Fruit fly (Drosophila melanogaster) whole organism, embryonic: ENCODE results near the gene Vm26Ab.

Source experiments
- CG11696 ChIP-seq: fragments of 200-800 bp; sonication (Bioruptor generic); IDR thresholded peaks from 2 replicates; pipeline ENCODE4 v1.3.6; 2022; ENCODE audit warnings: missing biosample characterization, missing genetic modification characterization
- CG12299 ChIP-seq: fragments of 200-800 bp; sonication (Bioruptor generic); optimal IDR thresholded peaks from 2 replicates; lab custom pipeline; 2018; ENCODE audit warnings: missing biosample characterization, mild to moderate bottlenecking, missing genetic modification characterization
- CG12942 ChIP-seq: fragments of 200-800 bp; sonication (Bioruptor generic); optimal IDR thresholded peaks from 3 replicates; lab custom pipeline; 2016; ENCODE audit warnings: missing biosample characterization, missing genetic modification characterization
- CG14050 ChIP-seq: fragments of 200-800 bp; sonication (Bioruptor generic); IDR thresholded peaks from 3 replicates; pipeline ENCODE4 v1.3.6; 2022; ENCODE audit warnings: missing biosample characterization, missing genetic modification characterization
- CG14965 ChIP-seq: fragments of 200-800 bp; sonication (Bioruptor generic); optimal IDR thresholded peaks from 2 replicates; lab custom pipeline; 2016; ENCODE audit warnings: missing biosample characterization, missing genetic modification characterization, borderline replicate concordance
- CG1602 ChIP-seq: fragments of 200-800 bp; sonication (Bioruptor generic); optimal IDR thresholded peaks from 3 replicates; lab custom pipeline; 2016; ENCODE audit warnings: missing biosample characterization, missing genetic modification characterization
- CG16779 ChIP-seq: fragments of 200-800 bp; sonication (Bioruptor generic); IDR thresholded peaks from 2 replicates; pipeline ENCODE4 v1.3.6; 2022; ENCODE audit warnings: missing biosample characterization, missing genetic modification characterization
- CG1832 ChIP-seq: fragments of 200-800 bp; sonication (Bioruptor generic); optimal IDR thresholded peaks from 2 replicates; lab custom pipeline; 2017; ENCODE audit warnings: missing biosample characterization, mild to moderate bottlenecking, missing genetic modification characterization, inconsistent platforms
- CG30431 ChIP-seq: fragments of 200-800 bp; sonication (Bioruptor generic); optimal IDR thresholded peaks from 2 replicates; lab custom pipeline; 2017; ENCODE audit warnings: missing biosample characterization, missing genetic modification characterization
- CG3065 ChIP-seq: fragments of 200-800 bp; sonication (Bioruptor generic); optimal IDR thresholded peaks from 2 replicates; lab custom pipeline; 2016; ENCODE audit warnings: missing biosample characterization, missing genetic modification characterization
- CG43689 ChIP-seq: fragments of 200-800 bp; sonication (Bioruptor generic); IDR thresholded peaks from 2 replicates; pipeline ENCODE4 v1.3.6; 2022; ENCODE audit warnings: missing biosample characterization, missing genetic modification characterization
- CG6254 ChIP-seq: fragments of 200-800 bp; sonication (Bioruptor generic); optimal IDR thresholded peaks from 3 replicates; lab custom pipeline; 2017; ENCODE audit warnings: mild to moderate bottlenecking, missing biosample characterization, missing genetic modification reagents, missing genetic modification characterization
- CG6689 ChIP-seq: fragments of 200-800 bp; sonication (Bioruptor generic); IDR thresholded peaks from 2 replicates; pipeline ENCODE4 v1.3.6; 2022; ENCODE audit warnings: missing biosample characterization, missing genetic modification characterization
- CG6765 ChIP-seq: fragments of 200-800 bp; sonication (Bioruptor generic); optimal IDR thresholded peaks from 3 replicates; lab custom pipeline; 2017; ENCODE audit warnings: missing biosample characterization, mild to moderate bottlenecking, missing genetic modification characterization
- CG7372 ChIP-seq: fragments of 200-800 bp; sonication (Bioruptor generic); IDR thresholded peaks from 2 replicates; pipeline ENCODE4 v1.3.6; 2022; ENCODE audit warnings: missing biosample characterization, missing genetic modification characterization
- CG9609 ChIP-seq: fragments of 200-800 bp; sonication (Bioruptor generic); optimal IDR thresholded peaks from 3 replicates; lab custom pipeline; 2016; ENCODE audit warnings: missing biosample characterization, missing genetic modification characterization
- CHES-1-like ChIP-seq: fragments of 200-800 bp; sonication (Bioruptor generic); optimal IDR thresholded peaks from 2 replicates; lab custom pipeline; 2016; ENCODE audit warnings: missing biosample characterization, missing genetic modification characterization
- CTCF ChIP-seq: fragments of 200-800 bp; sonication (Bioruptor generic); optimal IDR thresholded peaks from 2 replicates; lab custom pipeline; 2017; ENCODE audit warnings: missing biosample characterization, mild to moderate bottlenecking, missing genetic modification characterization, moderate library complexity
- D19B ChIP-seq: fragments of 200-800 bp; sonication (Bioruptor generic); optimal IDR thresholded peaks from 2 replicates; lab custom pipeline; 2017; ENCODE audit warnings: missing biosample characterization, mild to moderate bottlenecking, missing genetic modification characterization
- Drgx ChIP-seq: fragments of 200-800 bp; sonication (Bioruptor generic); IDR thresholded peaks from 2 replicates; pipeline ENCODE4 v1.3.6; 2022; ENCODE audit warnings: missing biosample characterization, missing genetic modification characterization
- E2f2 ChIP-seq: fragments of 200-800 bp; sonication (Bioruptor generic); IDR thresholded peaks from 2 replicates; pipeline ENCODE4 v1.3.6; 2022; ENCODE audit warnings: missing biosample characterization, missing genetic modification characterization
- H15 ChIP-seq: fragments of 200-800 bp; sonication (Bioruptor generic); IDR thresholded peaks from 3 replicates; pipeline ENCODE4 v1.3.6; 2022; ENCODE audit warnings: missing biosample characterization, missing genetic modification characterization
- Hr51 ChIP-seq, 2 experiments: fragments of 200-800 bp; sonication (Bioruptor generic); optimal IDR thresholded peaks; 2 replicates in 1 of 2; 3 replicates in 1 of 2; lab custom pipeline; 2016 to 2018; ENCODE audit warnings: missing biosample characterization in 2 of 2, missing genetic modification characterization in 2 of 2, mild to moderate bottlenecking in 1 of 2, moderate library complexity in 1 of 2
- Kr ChIP-seq: fragments of 200-800 bp; sonication (Bioruptor generic); optimal IDR thresholded peaks from 2 replicates; lab custom pipeline; 2017; ENCODE audit warnings: missing biosample characterization, mild to moderate bottlenecking, missing genetic modification characterization
- MBD-R2 ChIP-seq: fragments of 200-800 bp; sonication (Bioruptor generic); IDR thresholded peaks from 2 replicates; pipeline ENCODE4 v1.3.6; 2022; ENCODE audit warnings: missing biosample characterization, missing genetic modification characterization
- MESR4 ChIP-seq: fragments of 200-800 bp; sonication (Bioruptor generic); optimal IDR thresholded peaks from 2 replicates; lab custom pipeline; 2018; ENCODE audit warnings: missing biosample characterization, mild to moderate bottlenecking, missing genetic modification characterization, moderate library complexity
- MTF-1 ChIP-seq: fragments of 200-800 bp; sonication (Bioruptor generic); optimal IDR thresholded peaks from 2 replicates; lab custom pipeline; 2018; ENCODE audit warnings: missing biosample characterization, mild to moderate bottlenecking, missing genetic modification characterization, borderline replicate concordance
- Oli ChIP-seq: fragments of 200-800 bp; sonication (Bioruptor generic); optimal IDR thresholded peaks from 2 replicates; lab custom pipeline; 2018; ENCODE audit warnings: missing biosample characterization, mild to moderate bottlenecking, missing genetic modification characterization, moderate library complexity
- Rx ChIP-seq: fragments of 200-800 bp; sonication (Bioruptor generic); IDR thresholded peaks from 2 replicates; pipeline ENCODE4 v1.3.6; 2022; ENCODE audit warnings: missing biosample characterization, missing genetic modification characterization
- Spps ChIP-seq: fragments of 200-800 bp; sonication (Bioruptor generic); optimal IDR thresholded peaks from 2 replicates; lab custom pipeline; 2018; ENCODE audit warnings: missing biosample characterization, mild to moderate bottlenecking, missing genetic modification characterization
- Trl ChIP-seq, 3 experiments: fragments of >200 bp in 2 of 3; fragments of 200-800 bp in 1 of 3; sonication (Bioruptor generic) in 1 of 3; optimal IDR thresholded peaks; 2 replicates in 1 of 3; 3 replicates in 2 of 3; lab custom pipeline; 2016 to 2017; ENCODE audit warnings: missing biosample characterization in 1 of 3, missing genetic modification characterization in 1 of 3
- abd-A ChIP-seq: fragments of 200-800 bp; sonication (Bioruptor generic); optimal IDR thresholded peaks from 3 replicates; lab custom pipeline; 2019; ENCODE audit warnings: missing biosample characterization, mild to moderate bottlenecking, missing genetic modification characterization, moderate library complexity
- ara ChIP-seq: fragments of 200-800 bp; sonication (Bioruptor generic); IDR thresholded peaks from 2 replicates; pipeline ENCODE4 v1.3.6; 2022; ENCODE audit warnings: missing biosample characterization, missing genetic modification characterization
- ase ChIP-seq: fragments of 200-800 bp; sonication (Bioruptor generic); IDR thresholded peaks from 3 replicates; pipeline ENCODE4 v1.3.6; 2022; ENCODE audit warnings: missing biosample characterization, missing genetic modification characterization
- cad ChIP-seq: fragments of >200 bp; optimal IDR thresholded peaks from 2 replicates; lab custom pipeline; 2017; ENCODE audit warnings: missing biosample characterization, missing genetic modification characterization
- cas ChIP-seq: fragments of 200-800 bp; sonication (Bioruptor generic); IDR thresholded peaks from 2 replicates; pipeline ENCODE4 v1.3.6; 2022; ENCODE audit warnings: missing biosample characterization, missing genetic modification characterization
- chn ChIP-seq: fragments of 200-800 bp; sonication (Bioruptor generic); optimal IDR thresholded peaks from 2 replicates; lab custom pipeline; 2016; ENCODE audit warnings: missing biosample characterization, missing genetic modification characterization
- danr ChIP-seq: fragments of 200-800 bp; sonication (Bioruptor generic); IDR thresholded peaks from 2 replicates; pipeline ENCODE4 v1.3.6; 2022; ENCODE audit warnings: missing biosample characterization, missing genetic modification characterization
- dmrt99B ChIP-seq: fragments of 200-800 bp; sonication (Bioruptor generic); optimal IDR thresholded peaks from 2 replicates; lab custom pipeline; 2018; ENCODE audit warnings: missing biosample characterization, mild to moderate bottlenecking, missing genetic modification characterization, moderate library complexity
- dpn ChIP-seq, 2 experiments: fragments of 200-800 bp; sonication (Bioruptor generic); optimal IDR thresholded peaks; 3 replicates each; lab custom pipeline; 2016; ENCODE audit warnings: missing biosample characterization in 2 of 2, missing genetic modification characterization in 2 of 2
- fd64A ChIP-seq: fragments of 200-800 bp; sonication (Bioruptor generic); optimal IDR thresholded peaks from 3 replicates; lab custom pipeline; 2018; ENCODE audit warnings: missing biosample characterization, mild to moderate bottlenecking, missing genetic modification characterization
- gro ChIP-seq: fragments of 200-800 bp; sonication (Bioruptor generic); optimal IDR thresholded peaks from 2 replicates; lab custom pipeline; 2016; ENCODE audit warnings: missing biosample characterization, missing genetic modification characterization
- ham ChIP-seq: fragments of 200-800 bp; sonication (Bioruptor generic); IDR thresholded peaks from 2 replicates; pipeline ENCODE4 v1.3.6; 2022; ENCODE audit warnings: missing biosample characterization, missing genetic modification characterization
- mam ChIP-seq: fragments of 200-800 bp; sonication (Bioruptor generic); optimal IDR thresholded peaks from 3 replicates; lab custom pipeline; 2016; ENCODE audit warnings: missing biosample characterization, missing genetic modification characterization
- mld ChIP-seq: fragments of 200-800 bp; sonication (Bioruptor generic); IDR thresholded peaks from 3 replicates; pipeline ENCODE4 v1.3.6; 2022; ENCODE audit warnings: missing biosample characterization, missing genetic modification characterization; ENCODE audit not compliant: partially characterized antibody
- pfk ChIP-seq: fragments of 200-800 bp; sonication (Bioruptor generic); optimal IDR thresholded peaks from 2 replicates; lab custom pipeline; 2018; ENCODE audit warnings: missing biosample characterization, mild to moderate bottlenecking, missing genetic modification characterization, moderate library complexity
- pnt ChIP-seq: fragments of 200-800 bp; sonication (Bioruptor generic); optimal IDR thresholded peaks from 3 replicates; lab custom pipeline; 2016; ENCODE audit warnings: missing biosample characterization, missing genetic modification characterization
- pros ChIP-seq: fragments of 200-800 bp; sonication (Bioruptor generic); optimal IDR thresholded peaks from 3 replicates; lab custom pipeline; 2019; ENCODE audit warnings: missing biosample characterization, mild to moderate bottlenecking, missing genetic modification characterization, moderate library complexity
- slp2 ChIP-seq: fragments of 200-800 bp; sonication (Bioruptor generic); optimal IDR thresholded peaks from 2 replicates; lab custom pipeline; 2016; ENCODE audit warnings: missing biosample characterization, missing genetic modification characterization
- stwl ChIP-seq: fragments of 200-800 bp; sonication (Bioruptor generic); optimal IDR thresholded peaks from 3 replicates; lab custom pipeline; 2018; ENCODE audit warnings: missing biosample characterization, mild to moderate bottlenecking, missing genetic modification characterization, moderate library complexity
- tgo ChIP-seq: fragments of 200-800 bp; sonication (Bioruptor generic); IDR thresholded peaks from 3 replicates; pipeline ENCODE4 v1.3.6; 2022; ENCODE audit warnings: missing biosample characterization, missing genetic modification characterization
- tx ChIP-seq: fragments of 200-800 bp; sonication (Bioruptor generic); optimal IDR thresholded peaks from 2 replicates; lab custom pipeline; 2016; ENCODE audit warnings: missing biosample characterization, missing genetic modification characterization

Vm26Ab gene

DNA sequence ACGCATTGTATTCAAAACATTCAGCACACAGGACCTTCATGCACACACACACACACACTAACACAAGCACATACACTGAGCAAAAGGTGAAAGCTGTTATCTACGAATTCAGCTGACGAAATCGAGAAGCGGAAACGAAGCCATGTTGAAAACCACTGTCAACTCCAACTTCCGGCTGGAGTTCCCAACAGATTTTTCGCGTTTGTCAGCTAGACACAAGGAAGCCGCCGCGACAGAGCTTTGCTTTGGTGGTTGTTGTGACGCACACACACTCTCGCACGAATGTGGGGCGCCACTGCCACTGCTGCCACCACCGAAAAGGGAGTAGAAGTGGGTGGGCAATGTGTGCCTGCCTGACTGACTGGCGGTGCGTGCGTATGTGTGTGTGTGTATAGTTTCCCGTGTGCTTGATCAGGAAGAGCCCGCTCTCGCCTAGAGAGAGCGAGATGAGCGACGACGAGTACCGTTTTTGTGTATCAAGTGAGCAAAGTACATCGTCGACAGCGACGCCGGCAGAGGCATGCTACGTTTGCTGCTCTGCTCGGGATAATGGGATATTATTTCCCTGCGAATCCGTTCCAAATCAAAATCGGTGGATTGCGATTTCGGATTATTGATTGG, 40.9 kb downstream of the Vm26Ab start (continued):
- TF ChIP-seq MBD-R2 (GFP tag; lab: Robert Waterston, UW) (no peak), Oli (tag; lab: Kevin White, UChicago) (peak; percentile 34), stwl (tag; lab: Kevin White, UChicago) (no peak), CHES-1-like (GFP tag; lab: Kevin White, UChicago) (no peak), fd64A (GFP tag; lab: Kevin White, UChicago) (peak; percentile 78), CTCF (GFP tag; lab: Kevin White, UChicago) (peak; percentile 47), slp2 (peak; percentile 0), pnt (no peak), CG9609 (GFP tag; lab: Kevin White, UChicago) (no peak), E2f2 (GFP tag; lab: Robert Waterston, UW) (peak; percentile 15; the same call in 1 of the 2 replicates), D19B (GFP tag; lab: Kevin White, UChicago) (no peak), CG6765 (GFP tag; lab: Kevin White, UChicago) (peak; percentile 82), CG7372 (no peak), CG11696 (GFP tag; lab: Robert Waterston, UW) (no peak), mam (GFP tag; lab: Kevin White, UChicago) (no peak), ham (GFP tag; lab: Robert Waterston, UW) (no peak), pros (GFP tag; lab: Kevin White, UChicago) (peak; percentile 38), Hr51 (GFP tag; optimal IDR thresholded peaks at IDR 0.05; lab: Kevin White, UChicago) (no peak), dmrt99B (tag; lab: Kevin White, UChicago) (no peak), ara (no peak), CG1602 (GFP tag; lab: Kevin White, UChicago) (no peak), pfk (GFP tag; lab: Kevin White, UChicago) (no peak), CG14050 (GFP tag; lab: Robert Waterston, UW) (no peak), ase (GFP tag; lab: Robert Waterston, UW) (no peak), CG6254 (GFP tag; lab: Kevin White, UChicago) (peak; percentile 46), CG6689 (GFP tag; lab: Robert Waterston, UW) (peak; percentile 27), abd-A (tag; lab: Kevin White, UChicago) (no peak), CG16779 (GFP tag; lab: Robert Waterston, UW) (no peak), MTF-1 (GFP tag; lab: Kevin White, UChicago) (peak; percentile 72), tgo (GFP tag; lab: Robert Waterston, UW) (no peak), CG14965 (GFP tag; lab: Kevin White, UChicago) (no peak), Drgx (GFP tag; lab: Robert Waterston, UW) (no peak), CG12942 (GFP tag; lab: Kevin White, UChicago) (no peak), CG43689 (GFP tag; lab: Robert Waterston, UW) (no peak), CG3065 (no peak), H15 (GFP tag; lab: Robert Waterston, UW) (no peak), danr (no peak), MESR4 (no peak), gro (no peak), cad (GFP tag; lab: Kevin White, UChicago) (no peak), CG1832 (GFP tag; lab: Kevin White, UChicago) (no peak), tx (GFP tag; lab: Kevin White, UChicago) (no peak), Rx (GFP tag; lab: Robert Waterston, UW) (no peak), Spps (tag; lab: Kevin White, UChicago) (peak; percentile 30), chn (GFP tag; lab: Kevin White, UChicago) (no peak), dpn (GFP tag; optimal IDR thresholded peaks at IDR 0.05; lab: Kevin White, UChicago) (peak in 1 of 2 experiments; percentile 14), CG30431 (no peak), Trl (optimal IDR thresholded peaks at IDR 0.05; lab: Kevin White, UChicago) (peak; percentile 55 to 75), Trl (GFP tag; optimal IDR thresholded peaks at IDR 0.05; lab: Kevin White, UChicago) (no peak), CG12299 (peak; percentile 65), cas (GFP tag; lab: Robert Waterston, UW) (no peak), Kr (GFP tag; lab: Kevin White, UChicago) (no peak), mld (no peak)
